Worm (Caenorhabditis elegans): ENCODE data around the gene nmur-3.

The nmur-3 gene

ce11 chrX:4498078-4498477 lies 31.8 kb downstream of the nmur-3 start (continued):
- TF ChIP-seq cey-2 (tag; optimal IDR thresholded peaks at IDR 0.05; ENCODE audit: borderline replicate concordance, insufficient read depth) (no peak), pha-4 (GFP tag; IDR thresholded peaks at IDR 0.05) (no peak), pha-4 (tag; optimal IDR thresholded peaks at IDR 0.05) (no peak), ZK337.2 (GFP tag; IDR thresholded peaks at IDR 0.05) (no peak), unc-39 (tag; optimal IDR thresholded peaks at IDR 0.05) (no peak), lir-3 (tag; optimal IDR thresholded peaks at IDR 0.05) (no peak)

DNA sequence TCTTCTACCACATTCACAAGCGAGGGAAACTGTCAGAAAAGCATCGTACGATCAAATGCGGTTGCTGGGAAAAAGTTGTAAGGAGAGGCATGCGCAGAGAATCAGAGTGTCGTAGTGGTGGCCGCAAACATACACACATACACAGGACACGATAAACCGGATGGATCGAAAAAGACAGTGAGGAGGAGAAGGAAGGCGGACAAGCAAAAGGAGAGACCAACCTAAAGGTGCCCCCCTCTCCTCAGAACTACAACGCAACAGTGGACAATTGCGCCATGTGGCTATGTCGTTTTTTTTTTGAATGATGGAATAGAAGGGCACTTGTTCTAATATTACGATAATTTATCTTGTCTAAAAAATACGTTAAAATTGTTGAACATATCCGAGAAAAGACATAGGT lies 32.2 kb downstream of the nmur-3 start:
- TF ChIP-seq ceh-62 (tag; optimal IDR thresholded peaks at IDR 0.05) (no peak), pha-4 (GFP tag; IDR thresholded peaks at IDR 0.05) (no peak), pha-4 (tag; optimal IDR thresholded peaks at IDR 0.05) (no peak), unc-62 (GFP tag; optimal IDR thresholded peaks at IDR 0.05 in 1 of 2) (peak in 1 of 2 experiments; percentile 67), unc-62 (tag; optimal IDR thresholded peaks at IDR 0.05) (no peak), nhr-111 (GFP tag; optimal IDR thresholded peaks at IDR 0.05) (no peak), aha-1 (tag) (peak; percentile 63), mxl-3 (GFP tag; optimal IDR thresholded peaks at IDR 0.05) (peak; percentile 7)

DNA sequence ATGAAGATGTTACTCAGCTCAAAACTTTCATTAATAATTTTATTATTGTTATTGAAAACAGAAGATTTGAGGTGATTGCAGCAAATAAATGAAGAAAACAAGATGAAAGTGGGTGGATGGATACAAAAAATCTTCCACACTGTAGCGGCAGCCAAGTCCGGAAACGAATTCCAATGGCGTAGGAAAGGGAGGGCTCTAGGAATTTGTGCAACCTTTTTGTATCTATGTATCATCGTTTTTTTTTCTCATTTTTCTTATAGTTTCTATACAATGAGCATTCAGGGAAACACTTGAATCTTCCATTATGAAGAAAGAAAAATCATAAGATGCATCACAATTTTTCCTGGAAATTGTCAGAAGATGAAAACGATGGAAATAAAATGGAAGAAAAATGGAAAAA lies 34.2 kb downstream of the nmur-3 start:
- TF ChIP-seq aha-1 (tag) (peak; percentile 92), vab-7 (GFP tag; IDR thresholded peaks at IDR 0.05) (no peak)

DNA sequence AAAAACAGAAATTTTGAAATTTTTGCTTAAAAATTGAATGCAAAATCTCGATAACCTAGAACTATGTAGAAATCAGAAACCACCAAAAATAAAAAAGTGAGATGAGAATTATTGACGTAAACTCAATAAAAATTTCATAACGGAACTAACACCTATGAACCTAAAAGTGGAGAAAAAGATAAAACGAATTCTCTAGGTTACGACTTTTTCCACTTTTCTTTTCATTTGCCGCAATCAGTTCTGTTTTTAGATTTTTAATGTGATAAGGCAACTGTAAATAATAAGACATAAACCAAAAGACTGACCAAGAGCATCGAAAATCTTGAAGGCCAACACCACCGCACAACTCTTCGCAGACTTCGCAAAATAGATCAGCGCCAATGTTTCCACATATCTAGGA lies 35.7 kb downstream of the nmur-3 start:
- TF ChIP-seq set-16 (GFP tag; IDR thresholded peaks at IDR 0.05) (no peak), pha-4 (GFP tag; IDR thresholded peaks at IDR 0.05) (no peak), pha-4 (tag; optimal IDR thresholded peaks at IDR 0.05) (no peak), php-3 (GFP tag; IDR thresholded peaks at IDR 0.05) (peak; percentile 79), pqm-1 (tag; optimal IDR thresholded peaks at IDR 0.05) (peak; percentile 72), hlh-30 (tag; optimal IDR thresholded peaks at IDR 0.05; ENCODE audit: insufficient read depth) (no peak), zip-2 (tag; optimal IDR thresholded peaks at IDR 0.05) (no peak), zfp-3 (GFP tag; conservative IDR thresholded peaks at IDR 0.05) (no peak), F10B5.3 (tag; optimal IDR thresholded peaks at IDR 0.05) (no peak), dmd-6 (GFP tag; IDR thresholded peaks at IDR 0.05) (no peak), dve-1 (tag; optimal IDR thresholded peaks at IDR 0.05; ENCODE audit: insufficient read depth) (peak; percentile 0), nhr-28 (tag; optimal IDR thresholded peaks at IDR 0.05) (peak; percentile 28), daf-16 (GFP tag; optimal IDR thresholded peaks at IDR 0.05) (no peak), daf-16 (tag; optimal IDR thresholded peaks at IDR 0.05) (peak; percentile 58)

DNA sequence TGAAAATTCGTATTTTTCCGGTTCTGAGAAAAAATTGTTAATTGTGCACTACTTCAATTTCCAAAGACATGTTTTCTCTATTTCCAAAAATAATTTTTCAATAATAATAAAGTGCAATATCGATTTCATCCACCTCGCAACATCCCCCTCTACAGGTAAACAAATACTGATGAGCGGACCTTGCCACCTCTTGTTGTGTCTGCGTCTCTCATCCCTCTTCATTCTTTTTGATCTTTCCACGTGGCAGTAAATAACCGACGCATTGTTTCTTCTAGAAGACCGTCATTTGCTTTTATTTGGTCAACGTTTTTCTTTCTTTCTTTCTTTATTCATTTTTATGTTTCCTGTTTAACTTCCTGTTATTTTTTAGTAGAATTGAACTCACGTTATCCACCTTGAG lies 36.9 kb downstream of the nmur-3 start:
- no peak for TF ChIP-seq dve-1 (tag; optimal IDR thresholded peaks at IDR 0.05; ENCODE audit: insufficient read depth)
- TF ChIP-seq lsy-2 (tag; optimal IDR thresholded peaks at IDR 0.05) = peak in 1 of 2 experiments; percentile 2
- TF ChIP-seq daf-16 (GFP tag; optimal IDR thresholded peaks at IDR 0.05) = peak in 1 of 2 experiments; percentile 84
- TF ChIP-seq daf-16 (tag; optimal IDR thresholded peaks at IDR 0.05) = no peak
- peak in 1 of 2 experiments; percentile 65 for TF ChIP-seq unc-62 (GFP tag; optimal IDR thresholded peaks at IDR 0.05 in 1 of 2)
- no peak for TF ChIP-seq unc-62 (tag; optimal IDR thresholded peaks at IDR 0.05)
- TF ChIP-seq ceh-62 (tag; optimal IDR thresholded peaks at IDR 0.05) = no peak
- TF ChIP-seq nhr-41 (GFP tag; IDR thresholded peaks at IDR 0.05) = no peak
- no peak for TF ChIP-seq fkh-10 (GFP tag; optimal IDR thresholded peaks at IDR 0.05)
- TF ChIP-seq sdz-12 (GFP tag; optimal IDR thresholded peaks at IDR 0.05) = no peak
- TF ChIP-seq fos-1 (tag; optimal IDR thresholded peaks at IDR 0.05) = no peak
- no peak for TF ChIP-seq ama-1 (optimal IDR thresholded peaks at IDR 0.05)
- TF ChIP-seq F10B5.3 (tag; optimal IDR thresholded peaks at IDR 0.05) = no peak
- no peak for TF ChIP-seq zip-11 (GFP tag; IDR thresholded peaks at IDR 0.05)
- no peak for TF ChIP-seq aha-1 (tag)
- TF ChIP-seq nhr-76 (tag; optimal IDR thresholded peaks at IDR 0.05) = no peak
- no peak for TF ChIP-seq nhr-28 (tag; optimal IDR thresholded peaks at IDR 0.05)
